Worm (Caenorhabditis elegans): ENCODE data around the gene R07E4.3.

R07E4.3 gene

DNA sequence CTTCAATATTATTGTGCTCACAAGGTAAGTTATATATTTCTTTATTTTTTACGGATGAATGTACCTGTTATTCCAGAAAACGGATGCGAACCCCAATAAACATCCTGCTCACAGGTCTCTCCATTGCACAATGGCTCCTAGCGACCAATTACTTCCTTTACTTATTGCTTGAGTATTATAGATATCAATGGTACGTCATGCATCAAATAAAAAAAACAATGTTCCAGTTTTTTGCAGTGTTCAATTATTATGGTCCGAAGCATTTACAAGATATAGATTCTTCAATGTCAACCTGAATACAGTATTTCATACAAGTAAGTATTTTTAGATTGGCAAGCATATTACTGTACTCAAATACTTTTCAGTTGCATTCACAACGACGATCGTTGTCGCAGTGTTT is 20.3 kb upstream of the R07E4.3 start:
- TF ChIP-seq ceh-13 (GFP tag; optimal IDR thresholded peaks at IDR 0.05) (no peak), B0310.2 (tag; optimal IDR thresholded peaks at IDR 0.05) (no peak), F13C5.2 (tag; optimal IDR thresholded peaks at IDR 0.05) (no peak), hnd-1 (tag; optimal IDR thresholded peaks at IDR 0.05) (no peak), hmg-4 (GFP tag; optimal IDR thresholded peaks at IDR 0.05) (no peak), tbx-37 (GFP tag; conservative IDR thresholded peaks at IDR 0.05) (no peak), ceh-36 (tag; optimal IDR thresholded peaks at IDR 0.05) (no peak), hmbx-1 (tag; optimal IDR thresholded peaks at IDR 0.05) (no peak), sea-1 (GFP tag; conservative IDR thresholded peaks at IDR 0.05) (no peak), tbx-11 (GFP tag; IDR thresholded peaks at IDR 0.05) (no peak), scrt-1 (GFP tag; IDR thresholded peaks at IDR 0.05) (no peak), ama-1 (optimal IDR thresholded peaks at IDR 0.05) (no peak), pes-1 (GFP tag; IDR thresholded peaks at IDR 0.05) (no peak), aly-1 (tag; optimal IDR thresholded peaks at IDR 0.05) (no peak), flt-1 (GFP tag; IDR thresholded peaks at IDR 0.05) (no peak), tra-4 (tag; optimal IDR thresholded peaks at IDR 0.05) (no peak)

DNA sequence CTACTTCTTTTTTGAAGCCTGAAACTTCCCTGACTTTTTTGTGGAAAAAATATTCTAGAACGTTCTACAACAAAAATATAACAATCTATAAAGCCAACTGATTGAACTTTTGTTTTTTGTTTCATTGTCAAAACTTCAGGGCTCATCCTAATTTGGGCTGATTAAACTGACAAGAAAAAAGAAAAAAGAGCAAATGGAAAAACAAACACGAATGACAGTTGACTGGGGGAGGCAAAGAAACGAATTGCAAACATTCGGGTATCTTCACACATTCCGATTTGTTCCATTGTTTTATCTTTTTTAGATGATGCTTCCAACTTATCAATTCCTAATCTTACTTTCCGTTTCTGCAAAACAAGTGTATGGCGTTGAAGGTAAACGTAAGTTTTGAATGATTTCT is 17.8 kb upstream of the R07E4.3 start, which contains the start of gene C46F4.3:
TSS of gene C46F4.3 (plus strand) at position 301 of the 400 bp plus-strand sequence.
- TF ChIP-seq ceh-36 (tag; optimal IDR thresholded peaks at IDR 0.05) (no peak), ceh-13 (GFP tag; optimal IDR thresholded peaks at IDR 0.05) (no peak), tra-4 (tag; optimal IDR thresholded peaks at IDR 0.05) (no peak), ama-1 (optimal IDR thresholded peaks at IDR 0.05) (no peak), hmbx-1 (tag; optimal IDR thresholded peaks at IDR 0.05) (no peak)

DNA sequence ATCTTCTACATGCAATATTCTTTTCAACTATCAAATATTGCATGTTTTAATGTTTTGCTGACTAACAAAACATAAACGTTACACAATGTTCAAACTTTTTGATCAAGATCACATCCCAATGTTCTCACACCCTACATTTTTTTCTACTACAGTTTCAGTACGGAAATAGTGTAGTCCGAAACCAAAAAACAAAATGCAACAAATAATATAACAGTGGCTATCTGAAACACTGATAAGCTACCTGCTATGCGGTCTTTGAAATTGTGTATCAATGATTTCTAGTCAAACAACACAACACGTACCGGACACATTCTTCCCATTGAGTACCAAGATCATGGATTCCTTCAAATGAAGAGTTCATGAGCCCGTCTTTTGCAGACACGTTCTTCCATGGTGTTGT is 11.9 kb upstream of the R07E4.3 start:
- TF ChIP-seq hmg-4 (GFP tag; optimal IDR thresholded peaks at IDR 0.05) (no peak), ets-7 (tag; optimal IDR thresholded peaks at IDR 0.05) (no peak), tbx-37 (GFP tag; conservative IDR thresholded peaks at IDR 0.05) (no peak), sea-1 (GFP tag; conservative IDR thresholded peaks at IDR 0.05) (no peak), hnd-1 (tag; optimal IDR thresholded peaks at IDR 0.05) (no peak), ceh-36 (tag; optimal IDR thresholded peaks at IDR 0.05) (no peak), F13C5.2 (tag; optimal IDR thresholded peaks at IDR 0.05) (no peak), ama-1 (optimal IDR thresholded peaks at IDR 0.05) (no peak), scrt-1 (GFP tag; IDR thresholded peaks at IDR 0.05) (no peak), aly-1 (tag; optimal IDR thresholded peaks at IDR 0.05) (no peak)

DNA sequence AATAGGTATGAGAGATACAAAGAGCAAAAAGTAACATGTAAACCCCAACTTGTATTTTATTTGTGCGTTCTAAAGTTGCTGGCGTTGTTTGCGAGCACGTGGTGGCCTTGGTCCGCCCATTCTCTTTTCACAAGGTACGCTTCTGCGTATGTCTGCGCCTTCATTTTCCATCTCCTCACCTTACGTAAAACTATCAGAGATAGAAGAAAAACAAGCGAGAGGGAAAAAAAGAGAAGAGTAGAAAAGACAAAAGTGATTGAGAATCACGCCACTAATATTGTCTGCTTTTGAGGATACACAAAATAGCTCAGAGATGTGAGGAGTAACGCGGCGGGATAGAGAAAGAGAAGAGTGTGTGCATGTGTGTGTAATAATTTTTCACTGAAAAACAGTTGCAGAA is 11.1 kb upstream of the R07E4.3 start:
- no peak for TF ChIP-seq tbx-37 (GFP tag; conservative IDR thresholded peaks at IDR 0.05)
- TF ChIP-seq F13C5.2 (tag; optimal IDR thresholded peaks at IDR 0.05) = no peak
- TF ChIP-seq tra-4 (tag; optimal IDR thresholded peaks at IDR 0.05) = no peak
- TF ChIP-seq scrt-1 (GFP tag; IDR thresholded peaks at IDR 0.05) = no peak
- TF ChIP-seq hnd-1 (tag; optimal IDR thresholded peaks at IDR 0.05) = no peak
- TF ChIP-seq ets-7 (tag; optimal IDR thresholded peaks at IDR 0.05) = no peak
- no peak for TF ChIP-seq ama-1 (optimal IDR thresholded peaks at IDR 0.05)
- TF ChIP-seq ceh-13 (GFP tag; optimal IDR thresholded peaks at IDR 0.05) = no peak
- no peak for TF ChIP-seq sea-1 (GFP tag; conservative IDR thresholded peaks at IDR 0.05)
- no peak for TF ChIP-seq flt-1 (GFP tag; IDR thresholded peaks at IDR 0.05)
- no peak for TF ChIP-seq ceh-36 (tag; optimal IDR thresholded peaks at IDR 0.05)
- no peak for TF ChIP-seq hmbx-1 (tag; optimal IDR thresholded peaks at IDR 0.05)
- TF ChIP-seq B0310.2 (tag; optimal IDR thresholded peaks at IDR 0.05) = no peak
- no peak for TF ChIP-seq hmg-4 (GFP tag; optimal IDR thresholded peaks at IDR 0.05)
- no peak for TF ChIP-seq pes-1 (GFP tag; IDR thresholded peaks at IDR 0.05)

DNA sequence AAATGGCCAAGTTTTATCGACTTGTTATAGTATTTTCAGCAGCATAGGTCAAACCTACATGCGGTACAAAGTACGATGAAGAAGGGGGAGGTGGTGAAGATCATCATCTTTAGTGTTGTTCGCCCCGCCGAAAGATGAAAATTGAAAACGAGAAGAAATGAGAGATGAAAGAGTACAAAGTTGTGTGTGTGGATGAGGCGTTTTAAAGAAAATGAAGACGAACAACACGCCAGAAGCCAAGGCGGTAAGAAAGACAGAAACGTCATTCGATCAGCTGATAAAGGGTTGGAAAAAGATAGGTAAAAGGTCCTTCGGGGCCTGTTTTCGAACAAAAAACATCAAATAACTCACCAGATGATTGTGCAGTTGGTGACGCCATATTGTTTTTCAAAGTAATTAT is 9.3 kb upstream of the R07E4.3 start:
- no peak for TF ChIP-seq hnd-1 (tag; optimal IDR thresholded peaks at IDR 0.05)
- TF ChIP-seq aly-1 (tag; optimal IDR thresholded peaks at IDR 0.05) = no peak
- TF ChIP-seq ets-7 (tag; optimal IDR thresholded peaks at IDR 0.05) = no peak
- no peak for TF ChIP-seq tbx-37 (GFP tag; conservative IDR thresholded peaks at IDR 0.05)
- no peak for TF ChIP-seq pes-1 (GFP tag; IDR thresholded peaks at IDR 0.05)
- no peak for TF ChIP-seq tbx-11 (GFP tag; IDR thresholded peaks at IDR 0.05)
- no peak for TF ChIP-seq tra-4 (tag; optimal IDR thresholded peaks at IDR 0.05)
- TF ChIP-seq hmg-4 (GFP tag; optimal IDR thresholded peaks at IDR 0.05) = no peak
- no peak for TF ChIP-seq scrt-1 (GFP tag; IDR thresholded peaks at IDR 0.05)
- no peak for TF ChIP-seq ceh-36 (tag; optimal IDR thresholded peaks at IDR 0.05)
- TF ChIP-seq sea-1 (GFP tag; conservative IDR thresholded peaks at IDR 0.05) = no peak
- TF ChIP-seq hmbx-1 (tag; optimal IDR thresholded peaks at IDR 0.05) = no peak
- no peak for TF ChIP-seq flt-1 (GFP tag; IDR thresholded peaks at IDR 0.05)
- TF ChIP-seq ceh-13 (GFP tag; optimal IDR thresholded peaks at IDR 0.05) = no peak
- TF ChIP-seq B0310.2 (tag; optimal IDR thresholded peaks at IDR 0.05) = no peak
- TF ChIP-seq F13C5.2 (tag; optimal IDR thresholded peaks at IDR 0.05) = no peak

DNA sequence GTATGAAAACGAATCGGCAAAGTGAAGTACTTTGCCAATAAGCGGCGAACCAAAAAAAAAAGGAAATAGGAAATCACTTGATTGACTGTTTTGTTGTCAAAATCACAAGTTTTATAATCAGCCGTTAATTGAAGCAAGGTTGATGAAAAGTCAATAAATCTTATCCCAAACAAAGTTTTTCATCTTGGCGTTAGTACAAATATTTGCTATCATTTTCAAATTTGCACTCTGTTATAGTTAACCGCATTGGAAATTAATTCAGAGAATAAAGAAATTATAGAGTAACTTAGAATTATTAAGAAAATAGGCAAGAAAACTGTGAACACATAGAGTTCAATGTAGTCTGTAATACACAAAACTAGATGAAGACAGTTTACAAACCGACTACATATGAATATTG is 8.8 kb upstream of the R07E4.3 start, which contains the start of gene acs-17:
TSS of gene acs-17 (minus strand) at position 23 of the 400 bp plus-strand sequence.
- TF ChIP-seq tbx-11 (GFP tag; IDR thresholded peaks at IDR 0.05) = no peak
- no peak for TF ChIP-seq tra-4 (tag; optimal IDR thresholded peaks at IDR 0.05)
- TF ChIP-seq ceh-13 (GFP tag; optimal IDR thresholded peaks at IDR 0.05) = no peak
- no peak for TF ChIP-seq tbx-37 (GFP tag; conservative IDR thresholded peaks at IDR 0.05)
- no peak for TF ChIP-seq flt-1 (GFP tag; IDR thresholded peaks at IDR 0.05)
- no peak for TF ChIP-seq sea-1 (GFP tag; conservative IDR thresholded peaks at IDR 0.05)
- TF ChIP-seq F13C5.2 (tag; optimal IDR thresholded peaks at IDR 0.05) = no peak
- TF ChIP-seq hmg-4 (GFP tag; optimal IDR thresholded peaks at IDR 0.05) = no peak
- TF ChIP-seq hmbx-1 (tag; optimal IDR thresholded peaks at IDR 0.05) = no peak
- no peak for TF ChIP-seq ama-1 (optimal IDR thresholded peaks at IDR 0.05)
- TF ChIP-seq pes-1 (GFP tag; IDR thresholded peaks at IDR 0.05) = no peak
- TF ChIP-seq hnd-1 (tag; optimal IDR thresholded peaks at IDR 0.05) = no peak
- TF ChIP-seq ets-7 (tag; optimal IDR thresholded peaks at IDR 0.05) = no peak
- TF ChIP-seq B0310.2 (tag; optimal IDR thresholded peaks at IDR 0.05) = no peak
- no peak for TF ChIP-seq aly-1 (tag; optimal IDR thresholded peaks at IDR 0.05)
- no peak for TF ChIP-seq scrt-1 (GFP tag; IDR thresholded peaks at IDR 0.05)
- no peak for TF ChIP-seq ceh-36 (tag; optimal IDR thresholded peaks at IDR 0.05)

DNA sequence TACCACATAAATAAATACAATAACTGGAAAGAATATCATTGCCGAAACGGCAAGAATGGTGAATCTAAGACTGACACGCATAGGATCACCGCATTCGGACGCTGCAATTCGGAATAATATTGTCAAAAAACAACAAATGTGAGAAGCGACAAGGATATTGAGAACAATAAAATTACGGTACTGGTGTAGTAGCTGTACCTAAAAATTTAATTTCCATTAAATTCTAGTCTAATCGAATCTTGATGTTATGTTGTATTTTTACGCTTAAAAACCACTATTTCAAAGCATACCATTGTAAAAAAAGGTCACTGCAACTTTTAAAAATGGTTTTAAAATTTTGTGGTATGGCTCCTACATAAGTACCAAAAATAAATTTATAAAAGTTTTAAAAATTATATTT is 4.5 kb upstream of the R07E4.3 start, which contains the start of gene mig-23:
TSS of gene mig-23 (minus strand) at position 101 of the 400 bp plus-strand sequence.
- no peak for TF ChIP-seq hnd-1 (tag; optimal IDR thresholded peaks at IDR 0.05)
- no peak for TF ChIP-seq aly-1 (tag; optimal IDR thresholded peaks at IDR 0.05)

All from whole organism, early embryonic.